Fruit fly (Drosophila melanogaster) whole organism, embryonic: ENCODE results near the gene CG32706.

Experiments
- Aef1 ChIP-seq: fragments of 200-800 bp; sonication (Bioruptor generic); IDR thresholded peaks from 3 replicates; pipeline ENCODE4 v1.3.6; 2022; ENCODE audit warnings: missing biosample characterization, missing genetic modification characterization
- Bdp1 ChIP-seq: fragments of 200-800 bp; sonication (Bioruptor generic); optimal IDR thresholded peaks from 3 replicates; lab custom pipeline; 2016; ENCODE audit warnings: missing biosample characterization, missing genetic modification characterization
- CG10565 ChIP-seq: fragments of 200-800 bp; sonication (Bioruptor generic); optimal IDR thresholded peaks from 3 replicates; lab custom pipeline; 2016; ENCODE audit warnings: missing biosample characterization, mild to moderate bottlenecking, missing genetic modification characterization
- CG11247 ChIP-seq: fragments of 200-800 bp; sonication (Bioruptor generic); IDR thresholded peaks from 2 replicates; pipeline ENCODE4 v1.3.6; 2022; ENCODE audit warnings: missing biosample characterization, missing genetic modification characterization
- CG13287 ChIP-seq: fragments of 200-800 bp; sonication (Bioruptor generic); IDR thresholded peaks from 2 replicates; pipeline ENCODE4 v1.3.6; 2022; ENCODE audit warnings: missing biosample characterization, missing genetic modification characterization; ENCODE audit not compliant: partially characterized antibody
- CG14667 ChIP-seq: fragments of 200-800 bp; sonication (Bioruptor generic); IDR thresholded peaks from 2 replicates; pipeline ENCODE4 v1.3.6; 2022; ENCODE audit warnings: missing biosample characterization, missing genetic modification characterization
- CG14860 ChIP-seq: fragments of 200-800 bp; sonication (Bioruptor generic); IDR thresholded peaks from 3 replicates; pipeline ENCODE4 v1.3.6; 2022; ENCODE audit warnings: missing biosample characterization, missing genetic modification characterization; ENCODE audit not compliant: partially characterized antibody
- CG17328 ChIP-seq: fragments of 200-800 bp; sonication (Bioruptor generic); IDR thresholded peaks from 2 replicates; pipeline ENCODE4 v1.3.6; 2022; ENCODE audit warnings: missing biosample characterization, missing genetic modification characterization
- CG17359 ChIP-seq: fragments of 200-800 bp; sonication (Bioruptor generic); optimal IDR thresholded peaks from 3 replicates; lab custom pipeline; 2018; ENCODE audit warnings: missing biosample characterization, mild to moderate bottlenecking, missing genetic modification characterization, moderate library complexity
- CG17829 ChIP-seq: fragments of 200-800 bp; optimal IDR thresholded peaks from 2 replicates; lab custom pipeline; 2019; ENCODE audit warnings: missing biosample characterization, mild to moderate bottlenecking, missing genetic modification characterization, moderate library complexity
- CG3163 ChIP-seq: fragments of 200-800 bp; sonication (Bioruptor generic); optimal IDR thresholded peaks from 3 replicates; lab custom pipeline; 2016; ENCODE audit warnings: missing biosample characterization, missing genetic modification characterization
- CG33557 ChIP-seq: fragments of 200-800 bp; sonication (Bioruptor generic); optimal IDR thresholded peaks from 2 replicates; lab custom pipeline; 2019; ENCODE audit warnings: missing biosample characterization, mild to moderate bottlenecking, missing genetic modification characterization, moderate library complexity
- CG34422 ChIP-seq: fragments of 200-800 bp; sonication (Bioruptor generic); IDR thresholded peaks from 3 replicates; pipeline ENCODE4 v1.3.6; 2022; ENCODE audit warnings: missing biosample characterization, missing genetic modification characterization
- CG6791 ChIP-seq: fragments of 200-800 bp; sonication (Bioruptor generic); IDR thresholded peaks from 3 replicates; pipeline ENCODE4 v1.3.6; 2022; ENCODE audit warnings: missing biosample characterization, missing genetic modification characterization; ENCODE audit not compliant: partially characterized antibody
- CG7839 ChIP-seq: fragments of 200-800 bp; sonication (Bioruptor generic); optimal IDR thresholded peaks from 3 replicates; lab custom pipeline; 2018; ENCODE audit warnings: missing biosample characterization, mild to moderate bottlenecking, missing genetic modification characterization, moderate library complexity
- CG7963 ChIP-seq: fragments of 200-800 bp; sonication (Bioruptor generic); IDR thresholded peaks from 3 replicates; pipeline ENCODE4 v1.3.6; 2022; ENCODE audit warnings: missing biosample characterization, missing genetic modification characterization; ENCODE audit not compliant: partially characterized antibody
- CG8359 ChIP-seq: fragments of 200-800 bp; sonication (Bioruptor generic); optimal IDR thresholded peaks from 2 replicates; lab custom pipeline; 2017; ENCODE audit warnings: missing biosample characterization, mild to moderate bottlenecking, missing genetic modification characterization, borderline replicate concordance
- Doc3 ChIP-seq: fragments of 200-800 bp; sonication (Bioruptor generic); IDR thresholded peaks from 3 replicates; pipeline ENCODE4 v1.3.6; 2022; ENCODE audit warnings: missing biosample characterization, missing genetic modification characterization; ENCODE audit not compliant: partially characterized antibody
- ERR ChIP-seq: fragments of 200-800 bp; sonication (Bioruptor generic); optimal IDR thresholded peaks from 2 replicates; lab custom pipeline; 2016; ENCODE audit warnings: missing biosample characterization, missing genetic modification characterization
- HHEX ChIP-seq: fragments of 200-800 bp; sonication (Bioruptor generic); optimal IDR thresholded peaks from 3 replicates; lab custom pipeline; 2017; ENCODE audit warnings: missing biosample characterization, mild to moderate bottlenecking, missing genetic modification characterization, missing genetic modification reagents
- HLH4C ChIP-seq: fragments of 200-800 bp; sonication (Bioruptor generic); IDR thresholded peaks from 3 replicates; pipeline ENCODE4 v1.3.6; 2022; ENCODE audit warnings: missing biosample characterization, missing genetic modification characterization; ENCODE audit not compliant: partially characterized antibody
- Hr3 ChIP-seq: fragments of 200-800 bp; sonication (Bioruptor generic); optimal IDR thresholded peaks from 3 replicates; lab custom pipeline; 2016; ENCODE audit warnings: missing biosample characterization, missing genetic modification characterization
- Kr ChIP-seq: fragments of 200-800 bp; sonication (Bioruptor generic); optimal IDR thresholded peaks from 2 replicates; lab custom pipeline; 2017; ENCODE audit warnings: missing biosample characterization, mild to moderate bottlenecking, missing genetic modification characterization
- Lhr ChIP-seq: fragments of 200-800 bp; sonication (Bioruptor generic); optimal IDR thresholded peaks from 3 replicates; lab custom pipeline; 2017; ENCODE audit warnings: mild to moderate bottlenecking, missing biosample characterization, missing genetic modification reagents, missing genetic modification characterization
- MESR4 ChIP-seq: fragments of 200-800 bp; sonication (Bioruptor generic); optimal IDR thresholded peaks from 2 replicates; lab custom pipeline; 2018; ENCODE audit warnings: missing biosample characterization, mild to moderate bottlenecking, missing genetic modification characterization, moderate library complexity
- Med ChIP-seq: fragments of 200-800 bp; sonication (Bioruptor generic); peaks from one replicate; lab custom pipeline; 2016; ENCODE audit warnings: missing biosample characterization, missing genetic modification characterization, mild to moderate bottlenecking, inconsistent platforms, moderate library complexity
- NFAT ChIP-seq: fragments of 200-800 bp; sonication (Bioruptor generic); IDR thresholded peaks from 2 replicates; pipeline ENCODE4 v1.3.6; 2022; ENCODE audit warnings: missing biosample characterization, missing genetic modification characterization
- Rx ChIP-seq: fragments of 200-800 bp; sonication (Bioruptor generic); IDR thresholded peaks from 2 replicates; pipeline ENCODE4 v1.3.6; 2022; ENCODE audit warnings: missing biosample characterization, missing genetic modification characterization
- Scr ChIP-seq: fragments of 200-800 bp; sonication (Bioruptor generic); IDR thresholded peaks from 2 replicates; pipeline ENCODE4 v1.3.6; 2022; ENCODE audit warnings: missing biosample characterization, missing genetic modification characterization; ENCODE audit not compliant: partially characterized antibody
- Sin3A ChIP-seq: fragments of >200 bp; optimal IDR thresholded peaks from 2 replicates; lab custom pipeline; 2018
- Ssrp ChIP-seq: fragments of 200-800 bp; sonication (Bioruptor generic); optimal IDR thresholded peaks from 2 replicates; lab custom pipeline; 2018; ENCODE audit warnings: missing biosample characterization, mild to moderate bottlenecking, missing genetic modification characterization, moderate library complexity
- Stat92E ChIP-seq, 3 experiments: fragments of >200 bp in 2 of 3; fragments of 200-800 bp in 1 of 3; sonication (Bioruptor generic) in 1 of 3; optimal IDR thresholded peaks; 2 replicates each; lab custom pipeline; 2017 to 2019; ENCODE audit warnings: missing biosample characterization in 3 of 3, missing genetic modification characterization in 3 of 3, mild to moderate bottlenecking in 1 of 3, moderate library complexity in 1 of 3
- ac ChIP-seq: fragments of 200-800 bp; sonication (Bioruptor generic); optimal IDR thresholded peaks from 3 replicates; lab custom pipeline; 2017; ENCODE audit warnings: missing biosample characterization, mild to moderate bottlenecking, missing genetic modification characterization
- caup ChIP-seq: fragments of 200-800 bp; sonication (Bioruptor generic); optimal IDR thresholded peaks from 3 replicates; lab custom pipeline; 2017; ENCODE audit warnings: missing biosample characterization, mild to moderate bottlenecking, missing genetic modification characterization, moderate library complexity; ENCODE audit not compliant: severe bottlenecking
- crp ChIP-seq, 2 experiments: fragments of 200-800 bp; sonication (Bioruptor generic); optimal IDR thresholded peaks; 2 replicates in 1 of 2; 3 replicates in 1 of 2; lab custom pipeline; 2017; ENCODE audit warnings: missing biosample characterization in 2 of 2, missing genetic modification characterization in 2 of 2, mild to moderate bottlenecking in 1 of 2, moderate library complexity in 1 of 2
- esg ChIP-seq: fragments of 200-800 bp; sonication (Bioruptor generic); conservative IDR thresholded peaks from 2 replicates; pipeline ENCODE4 v1.3.6; 2022; ENCODE audit warnings: missing biosample characterization, missing genetic modification characterization
- eyg ChIP-seq: fragments of 200-800 bp; sonication (Bioruptor generic); optimal IDR thresholded peaks from 3 replicates; lab custom pipeline; 2016; ENCODE audit warnings: missing biosample characterization, missing genetic modification characterization
- fd64A ChIP-seq: fragments of 200-800 bp; sonication (Bioruptor generic); optimal IDR thresholded peaks from 3 replicates; lab custom pipeline; 2018; ENCODE audit warnings: missing biosample characterization, mild to moderate bottlenecking, missing genetic modification characterization
- grau ChIP-seq: fragments of 200-800 bp; optimal IDR thresholded peaks from 3 replicates; lab custom pipeline; 2019; ENCODE audit warnings: missing biosample characterization, mild to moderate bottlenecking, missing genetic modification characterization, moderate library complexity
- knrl ChIP-seq: fragments of 200-800 bp; sonication (Bioruptor generic); IDR thresholded peaks from 3 replicates; pipeline ENCODE4 v1.3.6; 2022; ENCODE audit warnings: missing biosample characterization, missing genetic modification characterization; ENCODE audit not compliant: partially characterized antibody
- mirr ChIP-seq: fragments of 200-800 bp; sonication (Bioruptor generic); optimal IDR thresholded peaks from 3 replicates; lab custom pipeline; 2018; ENCODE audit warnings: missing biosample characterization, mild to moderate bottlenecking, missing genetic modification characterization
- odd ChIP-seq: fragments of 200-800 bp; sonication (Bioruptor generic); optimal IDR thresholded peaks from 2 replicates; lab custom pipeline; 2017; ENCODE audit warnings: missing biosample characterization, mild to moderate bottlenecking, missing genetic modification characterization
- pita ChIP-seq: fragments of 200-800 bp; sonication (Bioruptor generic); optimal IDR thresholded peaks from 2 replicates; lab custom pipeline; 2017; ENCODE audit warnings: missing biosample characterization, mild to moderate bottlenecking, missing genetic modification characterization
- rib ChIP-seq: fragments of 200-800 bp; sonication (Bioruptor generic); IDR thresholded peaks from 2 replicates; pipeline ENCODE4 v1.3.6; 2022; ENCODE audit warnings: missing biosample characterization, missing genetic modification characterization
- salm ChIP-seq: fragments of 200-800 bp; sonication (Bioruptor generic); optimal IDR thresholded peaks from 2 replicates; lab custom pipeline; 2018; ENCODE audit warnings: missing biosample characterization, mild to moderate bottlenecking, missing genetic modification characterization
- slou ChIP-seq: fragments of 200-800 bp; sonication (Bioruptor generic); optimal IDR thresholded peaks from 3 replicates; lab custom pipeline; 2016; ENCODE audit warnings: missing biosample characterization, missing genetic modification characterization
- stc ChIP-seq: fragments of 200-800 bp; sonication (Bioruptor generic); IDR thresholded peaks from 2 replicates; pipeline ENCODE4 v1.3.6; 2022; ENCODE audit warnings: missing biosample characterization, missing genetic modification characterization
- usp ChIP-seq: fragments of >200 bp; optimal IDR thresholded peaks from 2 replicates; lab custom pipeline; 2017; ENCODE audit warnings: missing biosample characterization, missing genetic modification characterization
- yki ChIP-seq: fragments of >200 bp; optimal IDR thresholded peaks from 3 replicates; lab custom pipeline; 2018

The CG32706 gene

DNA sequence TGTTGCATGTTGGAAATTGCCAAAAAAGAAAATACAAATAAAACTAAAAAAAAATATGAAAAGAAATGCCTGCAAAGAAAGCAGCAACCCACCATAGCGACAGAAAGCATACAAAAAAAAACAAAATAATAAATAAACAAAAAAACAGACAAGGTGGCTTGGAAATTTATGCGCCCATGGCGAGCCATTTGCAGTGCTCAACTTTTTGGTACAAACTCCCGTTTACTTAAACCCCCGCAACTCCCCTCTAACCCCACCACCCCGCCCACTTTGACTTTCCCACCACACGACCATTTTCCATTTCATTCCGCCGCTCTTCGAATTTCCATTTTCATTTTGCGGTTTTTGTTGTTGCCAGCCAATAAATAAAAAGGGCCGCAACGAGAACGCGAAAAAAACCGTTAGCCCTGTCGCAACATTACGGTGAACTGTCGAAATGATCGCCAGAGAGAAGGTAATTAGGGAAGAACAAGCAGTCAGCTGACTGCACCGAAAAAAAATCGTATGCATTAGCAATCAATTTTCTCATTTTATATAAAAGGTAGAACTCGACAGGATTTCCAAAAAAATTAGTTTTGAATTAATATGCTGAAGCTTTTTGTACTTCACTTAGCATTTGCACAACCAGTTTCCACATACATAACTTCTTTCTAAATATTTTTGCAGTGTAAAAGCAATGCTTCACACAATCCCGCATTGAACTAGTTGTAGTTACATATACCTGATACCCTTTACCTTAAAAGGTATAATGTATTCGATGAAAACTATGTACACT lies 50.0 kb downstream of the CG32706 start (continued):
- no peak for TF ChIP-seq CG13287 (GFP tag; lab: Robert Waterston, UW)
- TF ChIP-seq usp (GFP tag; lab: Kevin White, UChicago), result no peak
- TF ChIP-seq Stat92E (GFP tag; optimal IDR thresholded peaks at IDR 0.05; lab: Kevin White, UChicago), result no peak
- no peak for TF ChIP-seq caup (GFP tag; lab: Kevin White, UChicago)
- peak; percentile 74 for TF ChIP-seq CG17359 (tag; lab: Kevin White, UChicago)
- TF ChIP-seq crp (GFP tag; optimal IDR thresholded peaks at IDR 0.05; lab: Kevin White, UChicago), result peak in 1 of 2 experiments; percentile 45
- no peak for TF ChIP-seq CG11247 (GFP tag; lab: Robert Waterston, UW)
- no peak for TF ChIP-seq CG14860 (GFP tag; lab: Robert Waterston, UW)
- no peak for TF ChIP-seq fd64A (GFP tag; lab: Kevin White, UChicago)
- no peak for TF ChIP-seq knrl (GFP tag; lab: Robert Waterston, UW)
- no peak for TF ChIP-seq Lhr (GFP tag; lab: Kevin White, UChicago)
- TF ChIP-seq Hr3 (GFP tag; lab: Kevin White, UChicago), result peak; percentile 38
- no peak for TF ChIP-seq odd (GFP tag; lab: Kevin White, UChicago)
- no peak for TF ChIP-seq Doc3 (GFP tag; lab: Robert Waterston, UW)
- peak; percentile 29 for TF ChIP-seq salm
- no peak for TF ChIP-seq CG7963 (GFP tag; lab: Robert Waterston, UW)
- no peak for TF ChIP-seq Kr (GFP tag; lab: Kevin White, UChicago)
- TF ChIP-seq pita (GFP tag; lab: Kevin White, UChicago), result no peak
- no peak for TF ChIP-seq HLH4C
- TF ChIP-seq CG3163 (GFP tag; lab: Kevin White, UChicago), result no peak
- TF ChIP-seq ac (GFP tag; lab: Kevin White, UChicago), result no peak
- TF ChIP-seq CG14667 (GFP tag; lab: Robert Waterston, UW), result peak; percentile 30; the same call in 1 of the 2 replicates
- TF ChIP-seq CG7839, result peak; percentile 62
- peak; percentile 60 for TF ChIP-seq CG17328 (GFP tag; lab: Robert Waterston, UW)
- TF ChIP-seq NFAT, result no peak
- TF ChIP-seq yki, result no peak
- peak; percentile 34 for TF ChIP-seq HHEX (GFP tag; lab: Kevin White, UChicago)
- TF ChIP-seq slou (GFP tag; lab: Kevin White, UChicago), result no peak
- no peak for TF ChIP-seq mirr (GFP tag; lab: Kevin White, UChicago)
- TF ChIP-seq Rx (GFP tag; lab: Robert Waterston, UW), result no peak
- TF ChIP-seq esg (GFP tag; lab: Robert Waterston, UW), result peak; percentile 44; the same call in 1 of the 2 replicates
- TF ChIP-seq eyg (GFP tag; lab: Kevin White, UChicago), result peak; percentile 16
- no peak for TF ChIP-seq Bdp1
- TF ChIP-seq Sin3A (lab: Kevin White, UChicago), result no peak
- TF ChIP-seq stc (GFP tag; lab: Robert Waterston, UW), result peak; percentile 52; the same call in 1 of the 2 replicates
- no peak for TF ChIP-seq CG8359 (GFP tag; lab: Kevin White, UChicago)
- TF ChIP-seq grau (tag; lab: Kevin White, UChicago), result peak; percentile 62
- no peak for TF ChIP-seq ERR
- no peak for TF ChIP-seq Aef1 (GFP tag; lab: Robert Waterston, UW)
- no peak for TF ChIP-seq Scr (GFP tag; lab: Robert Waterston, UW)
- peak; percentile 89 for TF ChIP-seq Med (GFP tag; lab: Kevin White, UChicago)
- no peak for TF ChIP-seq CG33557 (GFP tag; lab: Kevin White, UChicago)
- no peak for TF ChIP-seq MESR4
- peak; percentile 65 for TF ChIP-seq Ssrp (tag; lab: Kevin White, UChicago)
- TF ChIP-seq CG17829 (tag; lab: Kevin White, UChicago), result peak; percentile 31
- no peak for TF ChIP-seq CG10565 (GFP tag; lab: Kevin White, UChicago)
- TF ChIP-seq CG6791 (GFP tag; lab: Robert Waterston, UW), result no peak
- no peak for TF ChIP-seq CG34422 (GFP tag; lab: Robert Waterston, UW)
- TF ChIP-seq rib (GFP tag; lab: Robert Waterston, UW), result no peak
